Fruit fly (Drosophila melanogaster) Kc167 (cell line): Measurements from ENCODE around the gene CG12010.

Experiments
- Myc ChIP-seq: fragments of >200 bp; optimal IDR thresholded peaks from 2 replicates; lab custom pipeline; 2017; ENCODE audit warnings: missing external identifiers
- Sin3A ChIP-seq: fragments of >200 bp; optimal IDR thresholded peaks from 2 replicates; lab custom pipeline; 2018; ENCODE audit warnings: missing external identifiers
- insv ChIP-seq: fragments of >200 bp; optimal IDR thresholded peaks from 3 replicates; lab custom pipeline; 2018; ENCODE audit warnings: missing external identifiers

DNA sequence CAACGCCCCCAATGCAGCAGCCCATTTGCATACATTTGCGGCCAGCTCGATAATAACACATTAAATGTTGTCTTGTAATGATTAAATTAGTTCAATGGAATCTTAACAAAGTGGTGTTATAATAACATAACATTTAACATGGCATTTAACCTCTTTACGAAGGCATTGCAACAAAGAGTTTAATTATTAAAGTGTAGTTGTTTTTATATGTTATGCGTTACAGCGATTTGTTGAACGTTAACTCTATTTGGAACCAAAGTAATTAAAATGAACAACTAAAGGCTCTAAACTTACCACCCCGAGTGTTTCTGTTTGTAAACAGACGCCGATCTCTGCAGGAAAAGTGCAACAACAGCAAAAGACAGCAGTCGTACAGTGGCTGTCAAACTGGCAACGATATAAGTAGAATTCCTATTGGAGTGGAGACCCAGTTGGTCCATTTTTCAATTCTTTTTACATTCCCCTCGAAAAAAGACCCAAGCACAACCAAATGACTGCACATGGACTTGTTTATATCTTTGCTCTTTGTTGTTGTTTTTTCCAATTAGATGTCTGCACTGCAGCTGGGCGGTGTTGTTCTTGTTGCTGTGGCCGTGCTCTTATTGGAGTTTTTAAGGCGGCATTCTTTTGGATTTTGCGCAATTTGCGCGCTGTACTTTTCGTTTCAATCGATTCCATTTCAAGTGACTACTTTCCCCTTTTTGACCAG lies 35.0 kb upstream of the CG12010 start:
- TF ChIP-seq Sin3A (lab: Kevin White, UChicago) = no peak
- no peak for TF ChIP-seq insv (lab: Kevin White, UChicago)
- TF ChIP-seq Myc (lab: Kevin White, UChicago) = no peak
